Worm (Caenorhabditis elegans) whole organism, L3 larva: ENCODE results near the gene ndx-6.

Experiments
- ZK546.5 ChIP-seq: sonication (generic microtip); optimal IDR thresholded peaks from 2 replicates; lab custom pipeline; 2017; ENCODE audit warnings: missing biosample characterization, missing genetic modification characterization
- ceh-28 ChIP-seq: fragments of 150-350 bp; optimal IDR thresholded peaks from 2 replicates; lab custom pipeline; 2014; ENCODE audit warnings: missing biosample characterization, missing genetic modification reagents, missing genetic modification characterization
- daf-12 ChIP-seq: fragments of 150-350 bp; optimal IDR thresholded peaks from 2 replicates; lab custom pipeline; 2014; ENCODE audit warnings: missing biosample characterization, missing genetic modification reagents, missing genetic modification characterization
- nhr-11 ChIP-seq: fragments of 150-350 bp; optimal IDR thresholded peaks from 2 replicates; lab custom pipeline; 2014; ENCODE audit warnings: missing biosample characterization, missing genetic modification characterization
- nhr-77 ChIP-seq: fragments of 150-350 bp; optimal IDR thresholded peaks from 2 replicates; lab custom pipeline; 2014; ENCODE audit warnings: missing biosample characterization, missing genetic modification characterization
- pha-4 ChIP-seq: fragments of 150-350 bp; optimal IDR thresholded peaks from 2 replicates; lab custom pipeline; 2014; ENCODE audit warnings: missing biosample characterization, missing genetic modification reagents, missing genetic modification characterization
- snpc-4 ChIP-seq: fragments of 150-350 bp; optimal IDR thresholded peaks from 2 replicates; lab custom pipeline; 2014; ENCODE audit warnings: missing biosample characterization, missing genetic modification characterization

DNA sequence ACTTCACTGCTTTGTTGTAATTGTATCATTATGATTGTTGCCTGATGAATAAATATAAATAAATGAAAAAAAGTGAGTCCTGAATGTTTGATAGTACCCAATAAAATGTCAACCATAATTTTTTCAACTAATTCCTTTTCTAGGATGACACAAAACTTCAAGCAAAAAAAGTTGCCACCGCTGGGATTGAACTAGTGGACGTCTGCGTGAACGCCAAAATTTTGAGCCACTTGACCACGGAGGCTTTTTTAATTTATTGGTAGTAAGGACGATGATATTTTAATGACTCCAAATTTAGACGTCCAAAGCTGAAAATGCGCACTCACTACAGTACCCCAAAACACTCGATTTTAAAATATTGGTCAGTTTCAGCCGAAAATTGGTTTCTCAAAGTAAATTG, 36.0 kb downstream of the ndx-6 start:
- TF ChIP-seq ceh-28 (tag; lab: Kevin White, UChicago) (no peak), ZK546.5 (tag; lab: Kevin White, UChicago) (no peak), pha-4 (tag; lab: Kevin White, UChicago) (no peak), snpc-4 (tag; lab: Kevin White, UChicago) (no peak), nhr-11 (tag; lab: Kevin White, UChicago) (no peak), nhr-77 (no peak), daf-12 (tag; lab: Kevin White, UChicago) (no peak)
